Worm (Caenorhabditis elegans) whole organism, early embryonic: ENCODE data around the gene spin-1.

Experiments
- aly-1 ChIP-seq: sonication (generic microtip); optimal IDR thresholded peaks from 2 replicates; lab custom pipeline; 2016; ENCODE audit warnings: missing genetic modification characterization, missing compliant biosample characterization
- ama-1 ChIP-seq: fragments of 150-350 bp; optimal IDR thresholded peaks from 2 replicates; lab custom pipeline; 2014
- ceh-36 ChIP-seq: sonication (generic microtip); optimal IDR thresholded peaks from 2 replicates; lab custom pipeline; 2016; ENCODE audit warnings: missing genetic modification characterization, inconsistent platforms, missing compliant biosample characterization
- ets-7 ChIP-seq: sonication (generic microtip); optimal IDR thresholded peaks from 2 replicates; lab custom pipeline; 2016; ENCODE audit warnings: missing genotype, missing genetic modification characterization, missing compliant biosample characterization
- flt-1 ChIP-seq: fragments of 200-800 bp; sonication (Bioruptor generic); IDR thresholded peaks from 2 replicates; pipeline ENCODE4 v1.3.6; 2022; ENCODE audit warnings: missing genetic modification characterization, missing compliant biosample characterization
- hmg-4 ChIP-seq: fragments of 200-800 bp; sonication (Bioruptor generic); optimal IDR thresholded peaks from 2 replicates; lab custom pipeline; 2018; ENCODE audit warnings: mild to moderate bottlenecking, missing genetic modification characterization, missing compliant biosample characterization
- hnd-1 ChIP-seq: sonication (generic microtip); optimal IDR thresholded peaks from 2 replicates; lab custom pipeline; 2016; ENCODE audit warnings: missing genetic modification characterization, missing compliant biosample characterization
- pes-1 ChIP-seq: fragments of 200-800 bp; sonication (Bioruptor generic); IDR thresholded peaks from 2 replicates; pipeline ENCODE4 v1.3.6; 2022; ENCODE audit warnings: missing genetic modification reagents, missing genetic modification characterization, missing compliant biosample characterization
- scrt-1 ChIP-seq: fragments of 200-800 bp; sonication (Bioruptor generic); IDR thresholded peaks from 2 replicates; pipeline ENCODE4 v1.3.6; 2022; ENCODE audit warnings: missing genetic modification characterization, missing compliant biosample characterization
- sea-1 ChIP-seq: fragments of 200-800 bp; sonication (Bioruptor generic); conservative IDR thresholded peaks from 2 replicates; pipeline ENCODE4 v1.3.6; 2022; ENCODE audit warnings: missing genetic modification characterization, missing compliant biosample characterization
- tbx-11 ChIP-seq: fragments of 200-800 bp; sonication (Bioruptor generic); IDR thresholded peaks from 2 replicates; pipeline ENCODE4 v1.3.6; 2022; ENCODE audit warnings: missing genetic modification characterization, missing compliant biosample characterization
- tbx-37 ChIP-seq: fragments of 200-800 bp; sonication (Bioruptor generic); conservative IDR thresholded peaks from 2 replicates; pipeline ENCODE4 v1.3.6; 2022; ENCODE audit warnings: missing genetic modification reagents, missing genetic modification characterization, missing compliant biosample characterization
- tra-4 ChIP-seq: sonication (generic microtip); optimal IDR thresholded peaks from 2 replicates; lab custom pipeline; 2017; ENCODE audit warnings: missing genetic modification characterization, missing compliant biosample characterization

DNA sequence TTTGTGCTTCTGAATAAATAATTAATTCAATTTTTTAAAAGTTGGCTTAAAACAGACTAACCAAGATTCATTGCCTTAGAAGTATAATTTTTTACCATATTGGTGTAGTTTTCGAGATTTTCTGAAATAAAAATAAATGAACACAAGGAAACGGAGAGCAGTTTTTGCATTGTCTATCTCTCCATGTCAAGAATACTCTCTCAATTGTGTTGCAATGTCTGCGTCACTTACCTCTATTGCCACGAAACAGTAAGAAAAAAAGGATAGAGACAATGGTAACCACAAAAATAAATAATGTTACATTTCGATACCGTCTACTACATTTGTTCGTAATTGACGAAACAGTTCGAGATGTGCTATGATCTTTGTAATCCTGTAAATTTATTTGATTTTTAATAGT is 31.9 kb upstream of the spin-1 start, which contains the start of gene R07B7.10:
- no peak for TF ChIP-seq scrt-1
- no peak for TF ChIP-seq hmg-4 (GFP tag; lab: Kevin White, UChicago)
- TF ChIP-seq ets-7 (tag; lab: Kevin White, UChicago): no peak
- no peak for TF ChIP-seq flt-1 (GFP tag; lab: Robert Waterston, UW)
- no peak for TF ChIP-seq aly-1 (tag; lab: Kevin White, UChicago)
- TF ChIP-seq tra-4 (tag; lab: Kevin White, UChicago): no peak
- TF ChIP-seq tbx-37: no peak
- TF ChIP-seq ama-1: no peak
- TF ChIP-seq tbx-11 (GFP tag; lab: Robert Waterston, UW): no peak
- no peak for TF ChIP-seq ceh-36 (tag; lab: Kevin White, UChicago)
- TF ChIP-seq hnd-1: no peak
- TF ChIP-seq sea-1 (GFP tag; lab: Robert Waterston, UW): no peak
- TF ChIP-seq pes-1 (GFP tag; lab: Robert Waterston, UW): no peak
